Fruit fly (Drosophila melanogaster) whole organism, embryonic: ENCODE data around the gene stck.

Source experiments
- Abd-B ChIP-seq: fragments of 200-800 bp; sonication (Bioruptor generic); optimal IDR thresholded peaks from 2 replicates; lab custom pipeline; 2018; ENCODE audit warnings: missing biosample characterization, mild to moderate bottlenecking, missing genetic modification characterization, moderate library complexity
- BtbVII ChIP-seq: fragments of 200-800 bp; sonication (Bioruptor generic); optimal IDR thresholded peaks from 3 replicates; lab custom pipeline; 2017; ENCODE audit warnings: missing biosample characterization, mild to moderate bottlenecking, missing genetic modification characterization
- CG1233 ChIP-seq: fragments of 200-800 bp; sonication (Bioruptor generic); optimal IDR thresholded peaks from 4 replicates; lab custom pipeline; 2018; ENCODE audit warnings: missing biosample characterization, mild to moderate bottlenecking, missing genetic modification characterization
- CG12391 ChIP-seq: fragments of 200-800 bp; sonication (Bioruptor generic); optimal IDR thresholded peaks from 3 replicates; lab custom pipeline; 2018; ENCODE audit warnings: missing biosample characterization, mild to moderate bottlenecking, missing genetic modification characterization, moderate library complexity
- CG13123 ChIP-seq: fragments of 200-800 bp; sonication (Bioruptor generic); optimal IDR thresholded peaks from 2 replicates; lab custom pipeline; 2016; ENCODE audit warnings: missing biosample characterization, missing genetic modification characterization
- CG13424 ChIP-seq: fragments of 200-800 bp; sonication (Bioruptor generic); optimal IDR thresholded peaks from 2 replicates; lab custom pipeline; 2019; ENCODE audit warnings: missing biosample characterization, mild to moderate bottlenecking, missing genetic modification characterization, moderate library complexity
- CG15514 ChIP-seq: fragments of 200-800 bp; sonication (Bioruptor generic); optimal IDR thresholded peaks from 3 replicates; lab custom pipeline; 2017; ENCODE audit warnings: missing biosample characterization, missing genetic modification characterization, mild to moderate bottlenecking, moderate library complexity, missing genetic modification reagents
- CG1602 ChIP-seq: fragments of 200-800 bp; sonication (Bioruptor generic); optimal IDR thresholded peaks from 3 replicates; lab custom pipeline; 2016; ENCODE audit warnings: missing biosample characterization, missing genetic modification characterization
- CG16779 ChIP-seq: fragments of 200-800 bp; sonication (Bioruptor generic); IDR thresholded peaks from 2 replicates; pipeline ENCODE4 v1.3.6; 2022; ENCODE audit warnings: missing biosample characterization, missing genetic modification characterization
- CG16815 ChIP-seq: fragments of 200-800 bp; sonication (Bioruptor generic); optimal IDR thresholded peaks from 3 replicates; lab custom pipeline; 2017; ENCODE audit warnings: missing biosample characterization, mild to moderate bottlenecking, missing genetic modification characterization
- CG16863 ChIP-seq: fragments of 200-800 bp; sonication (Bioruptor generic); optimal IDR thresholded peaks from 3 replicates; lab custom pipeline; 2016; ENCODE audit warnings: missing biosample characterization, missing genetic modification characterization
- CG1792 ChIP-seq: fragments of 200-800 bp; sonication (Bioruptor generic); optimal IDR thresholded peaks from 2 replicates; lab custom pipeline; 2016; ENCODE audit warnings: missing biosample characterization, missing genetic modification characterization
- CG31224 ChIP-seq: fragments of 200-800 bp; sonication (Bioruptor generic); IDR thresholded peaks from 2 replicates; pipeline ENCODE4 v1.3.6; 2022; ENCODE audit warnings: missing biosample characterization, missing genetic modification characterization
- CG34376 ChIP-seq: fragments of 200-800 bp; sonication (Bioruptor generic); optimal IDR thresholded peaks from 2 replicates; lab custom pipeline; 2018; ENCODE audit warnings: missing biosample characterization, mild to moderate bottlenecking, missing genetic modification characterization
- CG4404 ChIP-seq: fragments of 200-800 bp; sonication (Bioruptor generic); IDR thresholded peaks from 2 replicates; pipeline ENCODE4 v1.3.6; 2022; ENCODE audit warnings: missing biosample characterization, missing genetic modification characterization
- CG6689 ChIP-seq: fragments of 200-800 bp; sonication (Bioruptor generic); IDR thresholded peaks from 2 replicates; pipeline ENCODE4 v1.3.6; 2022; ENCODE audit warnings: missing biosample characterization, missing genetic modification characterization
- CG6854 ChIP-seq: fragments of 200-800 bp; sonication (Bioruptor generic); optimal IDR thresholded peaks from 3 replicates; lab custom pipeline; 2017; ENCODE audit warnings: missing biosample characterization, mild to moderate bottlenecking, missing genetic modification characterization
- CG8388 ChIP-seq: fragments of 200-800 bp; sonication (Bioruptor generic); optimal IDR thresholded peaks from 2 replicates; lab custom pipeline; 2019; ENCODE audit warnings: missing biosample characterization, mild to moderate bottlenecking, missing genetic modification characterization, moderate library complexity
- CHES-1-like ChIP-seq: fragments of 200-800 bp; sonication (Bioruptor generic); optimal IDR thresholded peaks from 2 replicates; lab custom pipeline; 2016; ENCODE audit warnings: missing biosample characterization, missing genetic modification characterization
- Dek ChIP-seq: fragments of 200-800 bp; sonication (Bioruptor generic); optimal IDR thresholded peaks from 3 replicates; lab custom pipeline; 2019; ENCODE audit warnings: missing biosample characterization, mild to moderate bottlenecking, missing genetic modification characterization, moderate library complexity
- Dp ChIP-seq: fragments of 200-800 bp; sonication (Bioruptor generic); optimal IDR thresholded peaks from 2 replicates; lab custom pipeline; 2018; ENCODE audit warnings: missing biosample characterization, mild to moderate bottlenecking, missing genetic modification characterization, moderate library complexity
- E2f1 ChIP-seq: fragments of 200-800 bp; sonication (Bioruptor generic); IDR thresholded peaks from 2 replicates; pipeline ENCODE4 v1.3.6; 2022; ENCODE audit warnings: missing biosample characterization, missing genetic modification characterization
- Hey ChIP-seq: fragments of 200-800 bp; sonication (Bioruptor generic); optimal IDR thresholded peaks from 3 replicates; lab custom pipeline; 2018; ENCODE audit warnings: missing biosample characterization, mild to moderate bottlenecking, missing genetic modification characterization
- HmgD ChIP-seq: fragments of 200-800 bp; sonication (Bioruptor generic); optimal IDR thresholded peaks from 3 replicates; lab custom pipeline; 2016; ENCODE audit warnings: missing biosample characterization, missing genetic modification characterization
- Jarid2 ChIP-seq: fragments of 200-800 bp; sonication (Bioruptor generic); optimal IDR thresholded peaks from 3 replicates; lab custom pipeline; 2017; ENCODE audit warnings: mild to moderate bottlenecking, missing biosample characterization, missing genetic modification reagents, missing genetic modification characterization
- MTF-1 ChIP-seq: fragments of 200-800 bp; sonication (Bioruptor generic); optimal IDR thresholded peaks from 2 replicates; lab custom pipeline; 2018; ENCODE audit warnings: missing biosample characterization, mild to moderate bottlenecking, missing genetic modification characterization, borderline replicate concordance
- NFAT ChIP-seq: fragments of 200-800 bp; sonication (Bioruptor generic); IDR thresholded peaks from 2 replicates; pipeline ENCODE4 v1.3.6; 2022; ENCODE audit warnings: missing biosample characterization, missing genetic modification characterization
- Nf-YA ChIP-seq: fragments of 200-800 bp; sonication (Bioruptor generic); IDR thresholded peaks from 2 replicates; pipeline ENCODE4 v1.3.6; 2022; ENCODE audit warnings: missing biosample characterization, missing genetic modification characterization
- NfI ChIP-seq: fragments of 200-800 bp; sonication (Bioruptor generic); optimal IDR thresholded peaks from 3 replicates; lab custom pipeline; 2018; ENCODE audit warnings: missing biosample characterization, mild to moderate bottlenecking, missing genetic modification characterization, moderate library complexity
- Scr ChIP-seq: fragments of 200-800 bp; sonication (Bioruptor generic); IDR thresholded peaks from 2 replicates; pipeline ENCODE4 v1.3.6; 2022; ENCODE audit warnings: missing biosample characterization, missing genetic modification characterization; ENCODE audit not compliant: partially characterized antibody
- Xbp1 ChIP-seq: fragments of 200-800 bp; sonication (Bioruptor generic); optimal IDR thresholded peaks from 3 replicates; lab custom pipeline; 2016; ENCODE audit warnings: missing biosample characterization, mild to moderate bottlenecking, missing genetic modification characterization
- btn ChIP-seq: fragments of 200-800 bp; sonication (Bioruptor generic); optimal IDR thresholded peaks from 2 replicates; lab custom pipeline; 2016; ENCODE audit warnings: missing biosample characterization, missing genetic modification characterization
- cas ChIP-seq: fragments of 200-800 bp; sonication (Bioruptor generic); IDR thresholded peaks from 2 replicates; pipeline ENCODE4 v1.3.6; 2022; ENCODE audit warnings: missing biosample characterization, missing genetic modification characterization
- crp ChIP-seq, 2 experiments: fragments of 200-800 bp; sonication (Bioruptor generic); optimal IDR thresholded peaks; 2 replicates in 1 of 2; 3 replicates in 1 of 2; lab custom pipeline; 2017; ENCODE audit warnings: missing biosample characterization in 2 of 2, missing genetic modification characterization in 2 of 2, mild to moderate bottlenecking in 1 of 2, moderate library complexity in 1 of 2
- dmrt99B ChIP-seq: fragments of 200-800 bp; sonication (Bioruptor generic); optimal IDR thresholded peaks from 2 replicates; lab custom pipeline; 2018; ENCODE audit warnings: missing biosample characterization, mild to moderate bottlenecking, missing genetic modification characterization, moderate library complexity
- ewg ChIP-seq: fragments of 200-800 bp; sonication (Bioruptor generic); optimal IDR thresholded peaks from 3 replicates; lab custom pipeline; 2017; ENCODE audit warnings: mild to moderate bottlenecking, missing biosample characterization, missing genetic modification reagents, missing genetic modification characterization
- gfzf ChIP-seq: fragments of 200-800 bp; sonication (Bioruptor generic); optimal IDR thresholded peaks from 2 replicates; lab custom pipeline; 2016; ENCODE audit warnings: missing biosample characterization, mild to moderate bottlenecking, missing genetic modification characterization, moderate library complexity
- inv ChIP-seq: fragments of 200-800 bp; sonication (Bioruptor generic); IDR thresholded peaks from 2 replicates; pipeline ENCODE4 v1.3.6; 2022; ENCODE audit warnings: missing biosample characterization, missing genetic modification characterization; ENCODE audit not compliant: partially characterized antibody
- maf-S ChIP-seq: fragments of 200-800 bp; sonication (Bioruptor generic); optimal IDR thresholded peaks from 2 replicates; lab custom pipeline; 2016; ENCODE audit warnings: missing biosample characterization, missing genetic modification characterization
- mld ChIP-seq: fragments of 200-800 bp; sonication (Bioruptor generic); IDR thresholded peaks from 3 replicates; pipeline ENCODE4 v1.3.6; 2022; ENCODE audit warnings: missing biosample characterization, missing genetic modification characterization; ENCODE audit not compliant: partially characterized antibody
- nau ChIP-seq: fragments of 200-800 bp; sonication (Bioruptor generic); optimal IDR thresholded peaks from 3 replicates; lab custom pipeline; 2017; ENCODE audit warnings: missing biosample characterization, mild to moderate bottlenecking, missing genetic modification characterization, missing genetic modification reagents
- nerfin-1 ChIP-seq: fragments of 200-800 bp; sonication (Bioruptor generic); optimal IDR thresholded peaks from 3 replicates; lab custom pipeline; 2019; ENCODE audit warnings: missing biosample characterization, mild to moderate bottlenecking, missing genetic modification characterization, moderate library complexity
- otp ChIP-seq: fragments of 200-800 bp; sonication (Bioruptor generic); IDR thresholded peaks from 3 replicates; pipeline ENCODE4, ENCODE4 v1.3.6; 2022; ENCODE audit warnings: missing biosample characterization, missing genetic modification characterization
- pan ChIP-seq, 4 experiments: fragments of >200 bp in 3 of 4; fragments of 200-800 bp in 1 of 4; sonication (Bioruptor generic) in 1 of 4; optimal IDR thresholded peaks in 3 of 4; IDR thresholded peaks in 1 of 4; 2 replicates each; pipeline versions ENCODE4 v1.3.6 to Lab custom; 2017 to 2022; ENCODE audit warnings: missing biosample characterization in 2 of 4, missing genetic modification characterization in 2 of 4, mixed read lengths in 1 of 4
- pnt ChIP-seq: fragments of 200-800 bp; sonication (Bioruptor generic); optimal IDR thresholded peaks from 3 replicates; lab custom pipeline; 2016; ENCODE audit warnings: missing biosample characterization, missing genetic modification characterization
- pum ChIP-seq: fragments of 200-800 bp; sonication (Bioruptor generic); optimal IDR thresholded peaks from 2 replicates; lab custom pipeline; 2016; ENCODE audit warnings: missing biosample characterization, missing genetic modification characterization
- sens ChIP-seq: fragments of 200-800 bp; sonication (Bioruptor generic); peaks from one replicate; lab custom pipeline; 2016; ENCODE audit warnings: missing biosample characterization, missing genetic modification characterization
- sens-2 ChIP-seq: fragments of 200-800 bp; sonication (Bioruptor generic); IDR thresholded peaks from 2 replicates; pipeline ENCODE4 v1.3.6; 2022; ENCODE audit warnings: missing biosample characterization, missing genetic modification characterization
- sob ChIP-seq: fragments of 200-800 bp; sonication (Bioruptor generic); IDR thresholded peaks from 2 replicates; pipeline ENCODE4 v1.3.6; 2022; ENCODE audit warnings: missing biosample characterization, missing genetic modification characterization
- sr ChIP-seq: fragments of 200-800 bp; sonication (Bioruptor generic); IDR thresholded peaks from 3 replicates; pipeline ENCODE4 v1.3.6; 2022; ENCODE audit warnings: missing biosample characterization, missing genetic modification characterization
- stwl ChIP-seq: fragments of 200-800 bp; sonication (Bioruptor generic); optimal IDR thresholded peaks from 3 replicates; lab custom pipeline; 2018; ENCODE audit warnings: missing biosample characterization, mild to moderate bottlenecking, missing genetic modification characterization, moderate library complexity

The stck gene

dm6 chr3R:8313038-8313437, 43.7 kb upstream of the stck start, which contains the start of gene CG7483 (continued):
- TF ChIP-seq ewg (GFP tag; lab: Kevin White, UChicago) (no peak), CG1233 (no peak), CG34376 (no peak), CG12391 (tag; lab: Kevin White, UChicago) (no peak), gfzf (GFP tag; lab: Kevin White, UChicago) (peak; percentile 30), CG1602 (no peak), sob (GFP tag; lab: Robert Waterston, UW) (no peak), CG6854 (GFP tag; lab: Kevin White, UChicago) (no peak), otp (GFP tag; lab: Robert Waterston, UW) (no peak), MTF-1 (GFP tag; lab: Kevin White, UChicago) (no peak), CG1792 (GFP tag; lab: Kevin White, UChicago) (no peak), CG4404 (GFP tag; lab: Robert Waterston, UW) (no peak), sr (GFP tag; lab: Robert Waterston, UW) (no peak), Abd-B (GFP tag; lab: Kevin White, UChicago) (no peak), Xbp1 (GFP tag; lab: Kevin White, UChicago) (no peak), maf-S (GFP tag; lab: Kevin White, UChicago) (no peak), Hey (tag; lab: Kevin White, UChicago) (no peak), CG8388 (GFP tag; lab: Kevin White, UChicago) (no peak), NFAT (GFP tag; lab: Robert Waterston, UW) (no peak), E2f1 (no peak), CG16779 (no peak), stwl (tag; lab: Kevin White, UChicago) (peak; percentile 30), pan (optimal IDR thresholded peaks at IDR 0.05; lab: Kevin White, UChicago) (no peak), pan (GFP tag; optimal IDR thresholded peaks at IDR 0.05 in 1 of 2, IDR thresholded peaks at IDR 0.05 in 1 of 2) (peak in 1 of 2 experiments; percentile 5), NfI (GFP tag; lab: Kevin White, UChicago) (no peak), Dp (GFP tag; lab: Kevin White, UChicago) (peak; percentile 96), BtbVII (GFP tag; lab: Kevin White, UChicago) (no peak), CG16815 (GFP tag; lab: Kevin White, UChicago) (no peak), btn (GFP tag; lab: Kevin White, UChicago) (no peak), CHES-1-like (GFP tag; lab: Kevin White, UChicago) (no peak), crp (GFP tag; optimal IDR thresholded peaks at IDR 0.05; lab: Kevin White, UChicago) (no peak), nau (GFP tag; lab: Kevin White, UChicago) (no peak), HmgD (GFP tag; lab: Kevin White, UChicago) (no peak), mld (no peak), CG13123 (no peak), pnt (GFP tag; lab: Kevin White, UChicago) (no peak), cas (GFP tag; lab: Robert Waterston, UW) (no peak), CG15514 (GFP tag; lab: Kevin White, UChicago) (peak; percentile 39), CG31224 (no peak), dmrt99B (tag; lab: Kevin White, UChicago) (no peak), CG13424 (tag; lab: Kevin White, UChicago) (no peak), pum (GFP tag; lab: Kevin White, UChicago) (no peak), CG16863 (GFP tag; lab: Kevin White, UChicago) (no peak), nerfin-1 (tag; lab: Kevin White, UChicago) (no peak), sens-2 (GFP tag; lab: Robert Waterston, UW) (no peak), Nf-YA (GFP tag; lab: Robert Waterston, UW) (no peak), Scr (GFP tag; lab: Robert Waterston, UW) (peak; percentile 81), sens (GFP tag; lab: Kevin White, UChicago) (peak; percentile 60), Jarid2 (no peak), CG6689 (GFP tag; lab: Robert Waterston, UW) (no peak), inv (GFP tag; lab: Robert Waterston, UW) (peak; percentile 59), Dek (no peak)
